Fruit fly (Drosophila melanogaster): Measurements from ENCODE around the gene Cdc16.

DNA sequence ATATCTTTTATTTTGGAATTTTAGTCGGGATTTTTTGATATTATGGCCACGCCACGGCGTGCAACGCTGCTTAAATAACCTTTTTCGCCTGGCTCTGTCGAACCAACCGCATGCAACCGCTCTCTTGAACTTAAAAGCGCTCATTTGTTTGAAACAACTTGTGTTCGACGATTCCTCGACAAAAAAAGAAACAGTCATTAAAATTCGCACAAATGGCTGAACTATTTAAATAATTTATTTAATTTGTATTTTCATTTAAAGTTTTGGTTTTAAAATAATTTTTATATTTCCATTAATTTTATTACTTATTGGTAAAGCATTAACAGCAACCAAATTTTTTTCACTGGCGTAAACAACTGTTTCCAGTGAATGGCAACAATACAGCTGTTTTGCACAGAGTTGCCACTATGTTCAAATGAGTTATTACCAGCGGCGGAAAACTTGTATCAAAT, at the start of gene Cdc16, which contains the start of gene orb:
- no peak for TF ChIP-seq ttk (optimal IDR thresholded peaks at IDR 0.05)
- TF ChIP-seq psq (optimal IDR thresholded peaks at IDR 0.05), result no peak
- TF ChIP-seq Sin3A (optimal IDR thresholded peaks at IDR 0.05), result no peak
- no peak for TF ChIP-seq insv (optimal IDR thresholded peaks at IDR 0.05)
- no peak for TF ChIP-seq Myc (optimal IDR thresholded peaks at IDR 0.05)

Measured in Kc167 (cell line).